Worm (Caenorhabditis elegans) whole organism, L4/young adult: ENCODE data around the gene htas-1.

ENCODE experiments used
- W03F9.2 ChIP-seq: fragments of 150-350 bp; optimal IDR thresholded peaks from 2 replicates; lab custom pipeline; 2014; ENCODE audit warnings: missing biosample characterization, missing genetic modification characterization
- dao-5 ChIP-seq: sonication (generic microtip); optimal IDR thresholded peaks from 2 replicates; lab custom pipeline; 2016; ENCODE audit warnings: missing genotype, missing genetic modification characterization, moderate library complexity, missing compliant biosample characterization
- him-1 ChIP-seq: sonication (generic microtip); optimal IDR thresholded peaks from 2 replicates; lab custom pipeline; 2016; ENCODE audit warnings: missing genotype, missing genetic modification reagents, missing genetic modification characterization, missing compliant biosample characterization

htas-1 gene

DNA sequence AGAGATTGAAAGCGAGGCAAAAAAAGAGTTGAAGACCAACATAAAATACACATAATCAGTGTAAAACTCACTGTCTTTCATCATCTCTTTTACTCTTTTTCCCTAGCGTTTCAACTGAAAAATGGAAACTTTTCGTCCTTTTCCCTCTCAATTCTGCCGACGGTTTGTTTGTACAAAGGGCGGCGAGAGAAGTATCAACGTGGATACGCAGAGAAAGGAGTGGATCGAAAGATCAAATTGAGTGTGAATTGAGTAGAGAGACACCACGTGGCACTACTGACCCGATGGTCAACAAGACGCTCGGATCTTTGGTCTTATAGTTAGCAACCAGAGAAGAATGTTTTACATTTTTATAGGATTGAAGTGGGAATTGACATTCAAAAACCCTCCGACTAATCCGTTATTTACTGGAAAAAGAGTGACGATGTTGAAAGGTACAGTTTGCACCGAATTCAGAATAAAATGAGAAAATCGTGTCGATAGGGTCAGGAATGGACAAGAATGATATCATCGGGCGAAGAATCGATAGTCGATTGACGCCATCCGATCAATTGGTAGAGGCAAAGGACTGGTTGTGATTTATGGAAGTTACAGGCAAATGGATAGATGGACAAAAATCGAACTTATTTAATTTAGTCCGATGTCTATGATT, 12.2 kb downstream of the htas-1 start:
- TF ChIP-seq W03F9.2: no peak
- no peak for TF ChIP-seq him-1
- TF ChIP-seq dao-5 (tag; lab: Kevin White, UChicago): no peak

DNA sequence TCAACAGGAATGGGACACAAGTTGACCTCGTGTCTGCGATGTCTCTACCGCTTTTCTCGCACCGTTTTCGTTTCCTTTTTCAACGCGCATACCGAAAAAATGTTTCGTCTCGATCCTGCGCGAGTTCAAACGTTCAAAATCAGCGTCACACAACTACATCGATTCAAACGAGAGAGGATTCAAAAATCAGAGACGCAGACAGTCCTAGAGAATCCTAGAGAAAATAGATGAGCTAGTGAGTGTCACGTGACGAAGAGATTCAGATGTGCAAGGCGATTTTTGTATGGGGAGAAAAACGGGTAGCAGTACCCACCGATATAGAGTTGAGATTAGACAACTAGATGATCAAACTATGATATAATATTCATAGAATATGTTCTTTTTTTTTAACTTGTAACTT, 13.4 kb downstream of the htas-1 start:
- no peak for TF ChIP-seq him-1
- TF ChIP-seq dao-5 (tag; lab: Kevin White, UChicago): no peak

DNA sequence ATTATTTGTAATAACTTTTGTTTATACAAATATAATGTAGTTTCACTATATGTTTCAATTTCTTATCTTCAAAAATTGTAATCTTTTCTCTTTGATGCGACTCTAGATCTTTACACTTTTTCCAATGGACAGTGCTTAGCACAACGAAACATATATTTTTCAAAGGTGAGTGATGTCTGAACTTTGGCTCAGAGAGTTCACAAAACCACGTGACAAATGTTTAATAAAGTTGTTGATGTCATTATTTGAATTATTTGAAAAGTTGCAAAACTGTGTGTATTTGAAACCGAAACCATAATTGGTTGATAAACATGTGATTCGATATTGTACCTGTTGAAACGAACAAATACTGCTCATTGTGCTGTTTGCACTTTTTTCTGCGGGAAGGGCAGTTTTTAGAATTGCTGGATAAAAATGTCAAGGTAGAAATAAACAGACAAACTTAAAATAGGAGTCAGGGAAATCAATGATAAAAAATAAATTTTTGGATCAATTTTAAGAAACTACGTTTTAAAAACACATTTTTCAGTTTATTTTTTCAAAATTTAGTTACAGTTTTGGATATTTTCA, 15.1 kb downstream of the htas-1 start:
- TF ChIP-seq dao-5 (tag; lab: Kevin White, UChicago) (no peak), him-1 (no peak), W03F9.2 (no peak)

DNA sequence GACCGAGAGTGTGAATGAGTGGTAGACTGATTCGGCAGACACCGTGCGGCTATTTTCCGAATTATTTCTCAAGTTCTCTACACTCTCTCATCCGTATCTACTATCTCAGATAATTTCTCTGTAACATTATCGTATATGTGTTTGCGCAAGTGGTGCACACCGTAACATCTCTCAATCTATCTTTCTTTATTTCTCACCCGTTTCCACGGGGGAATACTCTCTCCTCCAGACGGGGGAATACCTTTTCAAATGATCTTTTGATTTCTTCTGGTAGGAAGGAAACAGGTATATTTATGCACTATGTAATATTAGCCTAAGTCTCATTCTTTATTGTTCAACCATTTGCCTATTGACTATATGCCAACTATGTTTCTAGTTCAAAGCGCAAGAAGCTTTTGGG, 16.2 kb downstream of the htas-1 start:
- TF ChIP-seq dao-5 (tag; lab: Kevin White, UChicago) (no peak), him-1 (no peak), W03F9.2 (no peak)

DNA sequence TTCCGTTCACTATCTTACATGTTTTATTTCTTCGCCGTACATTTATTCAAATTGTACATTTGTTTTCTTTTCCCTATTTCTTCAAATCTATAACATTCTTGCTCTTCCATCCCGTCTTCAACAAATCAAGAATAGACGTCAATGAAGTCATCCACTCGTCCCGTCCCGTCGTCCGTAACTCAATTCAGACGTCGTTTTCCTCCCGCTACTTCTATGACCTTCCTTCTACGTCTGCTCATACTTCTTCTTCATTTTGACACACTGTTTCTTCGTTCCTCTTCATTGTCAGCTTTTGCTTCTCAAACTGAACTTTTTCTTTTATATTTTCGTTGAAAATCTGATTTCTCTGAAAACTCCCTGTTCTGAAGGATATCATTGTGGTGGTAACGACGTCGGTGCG, 23.3 kb downstream of the htas-1 start:
- TF ChIP-seq him-1: no peak
- no peak for TF ChIP-seq dao-5 (tag; lab: Kevin White, UChicago)

DNA sequence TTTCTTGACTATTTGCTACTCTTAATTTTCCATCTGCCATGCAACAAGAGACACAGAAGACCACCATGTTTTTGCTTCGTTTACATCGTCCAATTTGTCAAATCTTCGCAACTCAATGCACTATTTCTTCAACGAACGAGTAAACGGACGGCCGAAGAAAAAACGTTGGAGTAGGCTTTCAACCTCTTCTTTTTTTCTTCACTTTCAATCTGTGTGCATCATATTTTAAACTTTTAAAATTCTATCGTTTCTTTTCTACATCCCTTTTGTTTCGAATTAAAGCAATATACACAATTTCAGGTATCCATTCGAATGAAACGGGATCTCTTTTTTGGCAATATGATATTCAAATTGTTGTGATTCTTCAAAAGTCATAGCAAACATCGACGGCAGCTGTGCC, 25.6 kb downstream of the htas-1 start, which contains the start of gene acc-1:
Gene acc-1, plus strand, starts transcription at position 301 of the 400 bp plus-strand sequence.
- TF ChIP-seq dao-5 (tag; lab: Kevin White, UChicago) (no peak), him-1 (no peak), W03F9.2 (no peak)

DNA sequence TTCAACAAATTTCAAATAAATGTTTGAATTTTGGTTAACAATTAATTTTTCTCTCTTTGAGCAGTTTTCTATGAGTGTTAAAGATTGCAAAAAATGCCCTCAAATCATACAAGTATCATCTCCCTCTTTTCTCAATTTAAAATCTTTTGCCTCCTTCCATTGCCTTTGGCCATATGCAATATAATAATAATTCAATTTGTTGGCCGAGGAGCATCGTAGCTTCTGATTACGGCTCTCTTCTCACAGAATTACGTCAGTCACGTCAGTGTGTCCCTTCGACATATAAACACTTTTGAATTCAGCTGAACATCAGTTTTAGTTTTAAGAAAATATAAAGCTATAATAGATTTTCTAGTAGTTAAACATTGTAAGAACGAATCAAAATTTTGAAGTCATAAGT, 27.8 kb downstream of the htas-1 start:
- TF ChIP-seq dao-5 (tag; lab: Kevin White, UChicago) (no peak), him-1 (no peak), W03F9.2 (no peak)

DNA sequence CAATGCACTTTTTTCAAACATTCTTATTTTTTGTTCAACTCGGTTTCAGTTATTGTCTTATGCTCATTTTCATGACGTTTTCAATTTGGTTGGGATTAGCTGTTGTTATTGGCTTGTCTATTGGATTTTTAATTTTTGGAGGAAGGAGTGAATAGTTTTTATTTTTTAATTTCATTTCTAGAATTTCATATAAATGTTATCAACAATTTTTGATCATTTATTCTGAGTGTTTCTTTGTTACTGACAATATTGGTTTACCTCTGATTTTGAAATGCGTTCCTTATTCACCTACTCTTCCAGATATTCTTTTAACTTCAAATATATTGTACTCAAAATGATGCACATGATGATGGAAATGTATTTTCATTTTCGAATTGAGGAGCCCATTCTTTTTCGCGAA, 29.3 kb downstream of the htas-1 start, which contains the start of gene F58G6.7:
Gene F58G6.7, plus strand, starts transcription at position 301 of the 400 bp plus-strand sequence.
- TF ChIP-seq dao-5 (tag; lab: Kevin White, UChicago) (no peak), him-1 (no peak), W03F9.2 (no peak)

DNA sequence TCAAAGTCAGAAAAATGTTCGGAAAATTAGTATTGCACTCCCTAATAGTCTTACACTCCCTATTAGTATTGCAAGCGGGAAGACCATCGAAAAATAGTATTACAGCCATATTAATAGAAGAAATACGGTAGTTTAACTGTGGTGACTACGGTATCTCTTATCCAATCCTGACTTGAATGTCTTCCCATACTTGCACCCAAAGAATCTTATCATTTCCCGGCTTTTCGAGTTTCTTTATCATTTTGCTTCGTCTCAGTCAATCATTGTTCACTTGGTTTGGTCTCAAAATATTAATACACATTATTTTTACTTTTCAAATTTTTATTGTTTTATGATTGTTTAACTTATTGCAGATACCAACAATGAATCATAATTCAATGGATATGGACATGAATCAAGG, 30.1 kb downstream of the htas-1 start, which contains the start of gene F58G6.3:
Gene F58G6.3, plus strand, starts transcription at position 352 of the 400 bp plus-strand sequence.
- TF ChIP-seq W03F9.2: no peak

DNA sequence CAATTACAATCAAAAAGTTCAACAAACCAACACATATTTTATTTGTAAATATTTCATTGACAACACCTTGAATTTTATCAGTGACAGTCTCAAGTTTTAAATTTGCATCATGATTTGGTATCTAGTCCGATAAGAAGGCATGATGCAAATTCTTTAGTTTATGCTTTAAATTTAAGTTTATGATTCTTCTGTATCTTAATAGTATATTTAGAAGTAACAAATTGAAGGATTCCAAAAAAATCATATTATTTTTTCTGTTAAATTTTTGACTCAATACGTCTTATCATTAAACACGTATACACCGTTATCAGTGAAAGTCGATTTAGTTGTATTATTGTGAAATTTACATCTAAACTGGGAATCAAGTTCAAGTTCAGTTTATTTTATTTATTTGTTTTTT, 32.1 kb downstream of the htas-1 start, which contains the start of gene chca-1:
Gene chca-1, plus strand, starts transcription at position 161 of the 400 bp plus-strand sequence.
- TF ChIP-seq him-1 (no peak), dao-5 (tag; lab: Kevin White, UChicago) (no peak), W03F9.2 (peak; percentile 37)

DNA sequence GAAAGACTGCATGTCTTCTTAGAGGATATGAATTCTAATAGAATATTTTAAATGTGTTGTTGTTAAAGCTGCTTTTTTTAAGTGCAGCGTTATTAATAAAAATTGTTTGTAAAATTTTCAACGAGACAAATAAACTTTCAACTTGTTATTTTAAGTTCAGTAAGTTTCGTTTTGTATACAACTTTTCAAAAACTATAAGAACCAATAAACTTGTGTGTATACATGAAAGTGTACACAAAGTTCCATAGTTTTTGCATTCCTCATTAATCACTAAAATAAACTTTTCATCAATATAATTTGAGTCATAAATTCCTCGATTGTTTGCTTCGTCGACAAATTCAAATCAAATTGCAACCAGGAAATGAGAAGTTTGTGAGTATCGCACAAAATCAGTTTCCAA, 34.7 kb downstream of the htas-1 start, which contains the start of gene srm-3:
Gene srm-3, plus strand, starts transcription at position 301 of the 400 bp plus-strand sequence.
- no peak for TF ChIP-seq dao-5 (tag; lab: Kevin White, UChicago)

DNA sequence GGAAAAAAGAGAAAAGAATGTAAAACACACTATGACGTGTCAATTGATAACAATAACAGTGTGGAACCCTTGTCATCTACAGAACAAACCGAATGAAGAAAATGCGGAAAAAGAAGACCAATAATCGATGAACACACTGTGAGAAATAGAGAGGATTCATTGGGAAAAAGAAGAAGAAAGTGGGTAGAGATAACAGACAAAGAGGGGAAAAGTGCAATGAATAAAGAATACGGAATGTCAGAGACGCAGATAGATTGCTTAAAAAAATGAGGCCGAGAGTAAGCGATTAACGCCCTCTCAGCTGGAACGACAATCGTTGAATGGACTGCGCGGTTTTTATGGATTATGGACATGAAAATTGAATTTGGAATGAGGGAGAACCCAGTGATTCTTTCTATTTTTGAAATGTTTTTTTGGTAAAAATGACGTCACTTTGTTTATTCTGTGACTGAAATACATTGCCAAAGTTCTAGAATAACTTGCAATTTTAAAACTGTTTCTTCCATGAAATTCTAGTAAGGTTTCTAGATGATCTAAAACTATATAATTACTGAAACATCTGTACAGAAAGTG, 35.5 kb downstream of the htas-1 start, which contains the start of gene amph-1:
Gene amph-1, minus strand, starts transcription at position 85 of the 573 bp plus-strand sequence.
- TF ChIP-seq dao-5 (tag; lab: Kevin White, UChicago): no peak
- no peak for TF ChIP-seq him-1
- TF ChIP-seq W03F9.2: peak; percentile 44

DNA sequence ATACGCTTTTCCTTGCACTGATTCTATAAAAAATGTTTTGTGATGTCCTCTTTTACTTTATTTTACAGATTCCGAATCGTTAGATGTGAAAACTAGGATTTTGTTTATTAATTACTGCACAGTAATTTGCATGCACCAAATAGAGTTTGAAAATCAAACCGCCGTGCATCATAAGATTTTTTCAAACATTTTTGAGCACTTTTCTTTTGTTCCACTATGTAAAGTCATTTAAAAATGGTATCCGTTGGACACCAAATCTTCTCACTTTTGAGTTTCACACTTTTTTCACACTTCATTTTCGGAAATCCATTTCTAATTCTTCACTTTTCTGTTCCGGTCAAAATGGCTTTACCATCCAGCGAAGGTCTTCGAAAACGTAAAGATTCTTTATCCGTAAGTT, 40.1 kb downstream of the htas-1 start, which contains the start of gene degl-2:
Gene degl-2, plus strand, starts transcription at position 301 of the 400 bp plus-strand sequence.
- TF ChIP-seq him-1 (no peak), dao-5 (tag; lab: Kevin White, UChicago) (no peak), W03F9.2 (no peak)

DNA sequence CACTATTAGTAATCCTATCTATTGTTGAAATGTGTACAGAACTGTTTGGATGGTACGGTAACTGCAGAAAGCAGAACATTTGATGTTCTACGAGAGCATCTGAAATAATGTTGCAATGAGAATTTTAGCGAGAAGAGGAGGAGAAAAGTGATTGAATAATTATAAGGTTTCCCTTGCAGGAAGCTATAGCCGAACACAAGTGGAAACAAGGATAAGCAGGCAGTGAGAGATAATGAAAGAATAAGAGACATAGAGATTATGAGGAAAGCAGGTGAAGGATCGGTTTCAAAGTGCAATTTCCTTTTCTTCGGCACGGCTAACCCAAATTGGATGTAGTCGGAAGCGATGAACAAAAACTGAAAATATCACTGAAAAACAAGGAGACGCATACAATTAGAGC, 41.4 kb downstream of the htas-1 start, which contains the start of gene del-2:
Gene del-2, minus strand, starts transcription at position 101 of the 400 bp plus-strand sequence.
- TF ChIP-seq W03F9.2: no peak
- no peak for TF ChIP-seq dao-5 (tag; lab: Kevin White, UChicago)
- no peak for TF ChIP-seq him-1

DNA sequence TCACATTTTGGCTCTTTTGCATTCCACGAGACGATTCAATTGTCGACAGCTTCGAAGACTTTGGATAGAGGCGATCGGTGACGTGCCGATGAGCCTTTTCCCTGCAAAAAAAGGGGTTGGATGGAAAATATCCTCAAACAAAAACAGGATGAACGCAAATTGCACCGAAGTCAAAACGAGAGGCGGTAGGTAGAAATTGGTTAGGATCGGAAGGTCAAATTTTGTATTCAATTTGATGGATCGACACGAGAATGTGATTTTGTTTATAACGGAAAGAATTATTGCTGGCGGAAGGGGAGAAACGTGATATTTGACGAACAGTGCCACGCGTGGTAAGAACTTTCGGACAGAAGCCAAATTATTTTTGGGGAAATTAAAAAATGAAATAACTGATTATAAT, 48.5 kb downstream of the htas-1 start, which contains the start of gene mca-1:
Gene mca-1, minus strand, starts transcription at position 101 of the 400 bp plus-strand sequence.
- no peak for TF ChIP-seq dao-5 (tag; lab: Kevin White, UChicago)
- TF ChIP-seq W03F9.2: no peak
- no peak for TF ChIP-seq him-1
